Fruit fly (Drosophila melanogaster) whole organism, embryonic: ENCODE data around the gene CG44044.

Experiments
- Atf3 ChIP-seq: fragments of 200-800 bp; sonication (Bioruptor generic); optimal IDR thresholded peaks from 3 replicates; lab custom pipeline; 2016; ENCODE audit warnings: missing biosample characterization, missing genetic modification characterization
- CG10147 ChIP-seq: fragments of 200-800 bp; sonication (Bioruptor generic); optimal IDR thresholded peaks from 2 replicates; lab custom pipeline; 2019; ENCODE audit warnings: missing biosample characterization, mild to moderate bottlenecking, missing genetic modification characterization, moderate library complexity
- CG10565 ChIP-seq: fragments of 200-800 bp; sonication (Bioruptor generic); optimal IDR thresholded peaks from 3 replicates; lab custom pipeline; 2016; ENCODE audit warnings: missing biosample characterization, mild to moderate bottlenecking, missing genetic modification characterization
- CG11093 ChIP-seq: fragments of 200-800 bp; sonication (Bioruptor generic); IDR thresholded peaks from 3 replicates; pipeline ENCODE4 v1.3.6; 2022; ENCODE audit warnings: missing biosample characterization, missing genetic modification characterization
- CG11504 ChIP-seq: fragments of 200-800 bp; sonication (Bioruptor generic); optimal IDR thresholded peaks from 3 replicates; lab custom pipeline; 2019; ENCODE audit warnings: missing biosample characterization, mild to moderate bottlenecking, missing genetic modification characterization, moderate library complexity
- CG11723 ChIP-seq: fragments of 200-800 bp; sonication (Bioruptor generic); optimal IDR thresholded peaks from 2 replicates; lab custom pipeline; 2017; ENCODE audit warnings: missing biosample characterization, mild to moderate bottlenecking, missing genetic modification characterization
- CG12769 ChIP-seq: fragments of 200-800 bp; sonication (Bioruptor generic); optimal IDR thresholded peaks from 2 replicates; lab custom pipeline; 2019; ENCODE audit warnings: missing biosample characterization, mild to moderate bottlenecking, missing genetic modification characterization, moderate library complexity
- CG14667 ChIP-seq: fragments of 200-800 bp; sonication (Bioruptor generic); IDR thresholded peaks from 2 replicates; pipeline ENCODE4 v1.3.6; 2022; ENCODE audit warnings: missing biosample characterization, missing genetic modification characterization
- CG15696 ChIP-seq: fragments of 200-800 bp; sonication (Bioruptor generic); optimal IDR thresholded peaks from 2 replicates; lab custom pipeline; 2019; ENCODE audit warnings: missing biosample characterization, mild to moderate bottlenecking, missing genetic modification characterization, moderate library complexity
- CG17328 ChIP-seq: fragments of 200-800 bp; sonication (Bioruptor generic); IDR thresholded peaks from 2 replicates; pipeline ENCODE4 v1.3.6; 2022; ENCODE audit warnings: missing biosample characterization, missing genetic modification characterization
- CG18476 ChIP-seq: fragments of 200-800 bp; sonication (Bioruptor generic); optimal IDR thresholded peaks from 2 replicates; lab custom pipeline; 2016; ENCODE audit warnings: missing biosample characterization, mild to moderate bottlenecking, missing genetic modification characterization
- CG2199 ChIP-seq: fragments of 200-800 bp; sonication (Bioruptor generic); IDR thresholded peaks from 3 replicates; pipeline ENCODE4 v1.3.6; 2022; ENCODE audit warnings: missing biosample characterization, missing genetic modification characterization
- CG3163 ChIP-seq: fragments of 200-800 bp; sonication (Bioruptor generic); optimal IDR thresholded peaks from 3 replicates; lab custom pipeline; 2016; ENCODE audit warnings: missing biosample characterization, missing genetic modification characterization
- CG4282 ChIP-seq: fragments of 200-800 bp; sonication (Bioruptor generic); optimal IDR thresholded peaks from 2 replicates; lab custom pipeline; 2016; ENCODE audit warnings: missing biosample characterization, missing genetic modification characterization
- CG4707 ChIP-seq: fragments of 200-800 bp; sonication (Bioruptor generic); optimal IDR thresholded peaks from 2 replicates; lab custom pipeline; 2018; ENCODE audit warnings: missing biosample characterization, mild to moderate bottlenecking, missing genetic modification characterization, moderate library complexity
- CG7928 ChIP-seq: fragments of 200-800 bp; sonication (Bioruptor generic); optimal IDR thresholded peaks from 2 replicates; lab custom pipeline; 2017; ENCODE audit warnings: missing biosample characterization, mild to moderate bottlenecking, missing genetic modification characterization
- CkIIα-i1 ChIP-seq: fragments of 200-800 bp; sonication (Bioruptor generic); IDR thresholded peaks from 2 replicates; pipeline ENCODE4 v1.3.6; 2022; ENCODE audit warnings: missing biosample characterization, missing genetic modification characterization
- GATAe ChIP-seq: fragments of 200-800 bp; sonication (Bioruptor generic); conservative IDR thresholded peaks from 2 replicates; pipeline ENCODE4 v1.3.6; 2022; ENCODE audit warnings: missing biosample characterization, missing genetic modification characterization
- HHEX ChIP-seq: fragments of 200-800 bp; sonication (Bioruptor generic); optimal IDR thresholded peaks from 3 replicates; lab custom pipeline; 2017; ENCODE audit warnings: missing biosample characterization, mild to moderate bottlenecking, missing genetic modification characterization, missing genetic modification reagents
- Hr39 ChIP-seq: fragments of >200 bp; optimal IDR thresholded peaks from 2 replicates; lab custom pipeline; 2017
- Hsf ChIP-seq: fragments of 200-800 bp; sonication (Bioruptor generic); optimal IDR thresholded peaks from 3 replicates; lab custom pipeline; 2016; ENCODE audit warnings: missing biosample characterization, missing genetic modification characterization
- Med ChIP-seq: fragments of 200-800 bp; sonication (Bioruptor generic); peaks from one replicate; lab custom pipeline; 2016; ENCODE audit warnings: missing biosample characterization, missing genetic modification characterization, mild to moderate bottlenecking, inconsistent platforms, moderate library complexity
- Nf-YA ChIP-seq: fragments of 200-800 bp; sonication (Bioruptor generic); IDR thresholded peaks from 2 replicates; pipeline ENCODE4 v1.3.6; 2022; ENCODE audit warnings: missing biosample characterization, missing genetic modification characterization
- Oaz ChIP-seq: fragments of 200-800 bp; sonication (Bioruptor generic); IDR thresholded peaks from 2 replicates; pipeline ENCODE4 v1.3.6; 2022; ENCODE audit warnings: missing biosample characterization, missing genetic modification characterization
- Sin3A ChIP-seq: fragments of >200 bp; optimal IDR thresholded peaks from 2 replicates; lab custom pipeline; 2018
- Sox100B ChIP-seq: fragments of 200-800 bp; sonication (Bioruptor generic); optimal IDR thresholded peaks from 3 replicates; lab custom pipeline; 2018; ENCODE audit warnings: missing biosample characterization, mild to moderate bottlenecking, missing genetic modification characterization
- Sry-δ ChIP-seq: fragments of 200-800 bp; sonication (Bioruptor generic); optimal IDR thresholded peaks from 2 replicates; lab custom pipeline; 2016; ENCODE audit warnings: missing biosample characterization, missing genetic modification characterization
- YL-1 ChIP-seq: fragments of 200-800 bp; sonication (Bioruptor generic); optimal IDR thresholded peaks from 3 replicates; lab custom pipeline; 2017; ENCODE audit warnings: missing biosample characterization, mild to moderate bottlenecking, missing genetic modification characterization
- ac ChIP-seq: fragments of 200-800 bp; sonication (Bioruptor generic); optimal IDR thresholded peaks from 3 replicates; lab custom pipeline; 2017; ENCODE audit warnings: missing biosample characterization, mild to moderate bottlenecking, missing genetic modification characterization
- aop ChIP-seq: fragments of 200-800 bp; sonication (Bioruptor generic); IDR thresholded peaks from 2 replicates; pipeline ENCODE4 v1.3.6; 2022; ENCODE audit warnings: missing biosample characterization, missing genetic modification characterization
- br ChIP-seq: fragments of >200 bp; optimal IDR thresholded peaks from 2 replicates; lab custom pipeline; 2017
- caup ChIP-seq: fragments of 200-800 bp; sonication (Bioruptor generic); optimal IDR thresholded peaks from 3 replicates; lab custom pipeline; 2017; ENCODE audit warnings: missing biosample characterization, mild to moderate bottlenecking, missing genetic modification characterization, moderate library complexity; ENCODE audit not compliant: severe bottlenecking
- chinmo ChIP-seq: fragments of 200-800 bp; sonication (Bioruptor generic); IDR thresholded peaks from 4 replicates; pipeline ENCODE4 v1.3.6; 2022; ENCODE audit warnings: missing biosample characterization, missing genetic modification characterization; ENCODE audit not compliant: partially characterized antibody
- gce ChIP-seq: fragments of 200-800 bp; sonication (Bioruptor generic); IDR thresholded peaks from 3 replicates; pipeline ENCODE4 v1.3.6; 2022; ENCODE audit warnings: missing biosample characterization, missing genetic modification characterization
- grn ChIP-seq: fragments of 200-800 bp; sonication (Bioruptor generic); optimal IDR thresholded peaks from 3 replicates; lab custom pipeline; 2017; ENCODE audit warnings: missing biosample characterization, missing genetic modification characterization
- kni ChIP-seq: fragments of 200-800 bp; sonication (Bioruptor generic); optimal IDR thresholded peaks from 3 replicates; lab custom pipeline; 2017; ENCODE audit warnings: mild to moderate bottlenecking, missing biosample characterization, missing genetic modification reagents, missing genetic modification characterization
- mirr ChIP-seq: fragments of 200-800 bp; sonication (Bioruptor generic); optimal IDR thresholded peaks from 3 replicates; lab custom pipeline; 2018; ENCODE audit warnings: missing biosample characterization, mild to moderate bottlenecking, missing genetic modification characterization
- nmo ChIP-seq: fragments of 200-800 bp; sonication (Bioruptor generic); optimal IDR thresholded peaks from 2 replicates; lab custom pipeline; 2018; ENCODE audit warnings: missing biosample characterization, mild to moderate bottlenecking, missing genetic modification characterization, moderate library complexity
- nom ChIP-seq: fragments of 200-800 bp; sonication (Bioruptor generic); optimal IDR thresholded peaks from 2 replicates; lab custom pipeline; 2017; ENCODE audit warnings: missing biosample characterization, missing genetic modification characterization, mild to moderate bottlenecking, moderate library complexity, missing genetic modification reagents
- pb ChIP-seq: fragments of 200-800 bp; sonication (Bioruptor generic); optimal IDR thresholded peaks from 3 replicates; lab custom pipeline; 2016; ENCODE audit warnings: missing biosample characterization, missing genetic modification characterization
- peb ChIP-seq: fragments of 200-800 bp; sonication (Bioruptor generic); IDR thresholded peaks from 2 replicates; pipeline ENCODE4 v1.3.6; 2022; ENCODE audit warnings: missing biosample characterization, missing genetic modification characterization
- pho ChIP-seq: fragments of 200-800 bp; sonication (Bioruptor generic); optimal IDR thresholded peaks from 2 replicates; lab custom pipeline; 2016; ENCODE audit warnings: missing biosample characterization, missing genetic modification characterization
- prd ChIP-seq, 3 experiments: fragments of >200 bp in 2 of 3; fragments of 200-800 bp in 1 of 3; sonication (Bioruptor generic) in 1 of 3; optimal IDR thresholded peaks in 2 of 3; IDR thresholded peaks in 1 of 3; 2 replicates in 2 of 3; 3 replicates in 1 of 3; pipeline versions ENCODE4 v1.3.6 to Lab custom; 2017 to 2022; ENCODE audit warnings: missing biosample characterization in 1 of 3, missing genetic modification characterization in 1 of 3
- pros ChIP-seq: fragments of 200-800 bp; sonication (Bioruptor generic); optimal IDR thresholded peaks from 3 replicates; lab custom pipeline; 2019; ENCODE audit warnings: missing biosample characterization, mild to moderate bottlenecking, missing genetic modification characterization, moderate library complexity
- psq ChIP-seq: fragments of 200-800 bp; sonication (Bioruptor generic); optimal IDR thresholded peaks from 2 replicates; lab custom pipeline; 2017; ENCODE audit warnings: missing biosample characterization, missing genetic modification characterization
- sd ChIP-seq: fragments of 200-800 bp; sonication (Bioruptor generic); optimal IDR thresholded peaks from 3 replicates; lab custom pipeline; 2018; ENCODE audit warnings: missing biosample characterization, mild to moderate bottlenecking, missing genetic modification characterization, moderate library complexity
- sna ChIP-seq: fragments of 200-800 bp; sonication (Bioruptor generic); IDR thresholded peaks from 2 replicates; pipeline ENCODE4 v1.3.6; 2022; ENCODE audit warnings: missing biosample characterization, missing genetic modification characterization; ENCODE audit not compliant: partially characterized antibody
- stwl ChIP-seq: fragments of 200-800 bp; sonication (Bioruptor generic); optimal IDR thresholded peaks from 3 replicates; lab custom pipeline; 2018; ENCODE audit warnings: missing biosample characterization, mild to moderate bottlenecking, missing genetic modification characterization, moderate library complexity
- unpg ChIP-seq: fragments of 200-800 bp; sonication (Bioruptor generic); optimal IDR thresholded peaks from 3 replicates; lab custom pipeline; 2018; ENCODE audit warnings: missing biosample characterization, mild to moderate bottlenecking, missing genetic modification characterization, moderate library complexity
- wor ChIP-seq: fragments of 200-800 bp; sonication (Bioruptor generic); IDR thresholded peaks from 2 replicates; pipeline ENCODE4 v1.3.6; 2022; ENCODE audit warnings: missing biosample characterization, missing genetic modification characterization
- z ChIP-seq: fragments of 200-800 bp; sonication (Bioruptor generic); IDR thresholded peaks from 3 replicates; pipeline ENCODE4 v1.3.6; 2022; ENCODE audit warnings: missing biosample characterization, missing genetic modification characterization
- zfh1 ChIP-seq: fragments of 200-800 bp; sonication (Bioruptor generic); IDR thresholded peaks from 3 replicates; pipeline ENCODE4 v1.3.6; 2022; ENCODE audit warnings: missing biosample characterization, missing genetic modification characterization

The CG44044 gene

DNA sequence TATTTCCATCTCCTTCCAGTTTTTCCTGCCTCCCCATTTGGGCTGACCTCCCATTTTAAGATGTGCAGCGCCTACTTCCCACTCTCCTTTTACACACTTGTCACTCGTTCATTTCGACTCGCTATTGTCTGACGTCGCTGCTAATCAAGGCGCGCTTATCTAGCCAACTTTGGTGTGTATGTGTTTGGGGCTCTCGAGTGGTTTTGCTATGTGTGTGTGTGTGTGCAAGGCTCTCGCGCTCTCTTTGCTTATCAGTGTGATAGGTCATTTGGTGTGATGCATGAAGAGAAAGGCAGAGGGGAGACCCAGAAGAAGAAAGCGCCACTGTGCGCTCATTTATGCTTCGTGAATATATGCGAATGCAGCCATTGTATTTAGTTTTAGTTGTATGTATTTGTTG is 36.7 kb upstream of the CG44044 start:
- TF ChIP-seq CG11723 = no peak
- TF ChIP-seq GATAe = peak; percentile 54
- no peak for TF ChIP-seq caup (GFP tag; lab: Kevin White, UChicago)
- TF ChIP-seq Hsf (GFP tag; lab: Kevin White, UChicago) = no peak
- TF ChIP-seq Sox100B (GFP tag; lab: Kevin White, UChicago) = no peak
- no peak for TF ChIP-seq CG11504 (tag; lab: Kevin White, UChicago)
- no peak for TF ChIP-seq pho (GFP tag; lab: Kevin White, UChicago)
- no peak for TF ChIP-seq sd (tag; lab: Kevin White, UChicago)
- peak; percentile 9 for TF ChIP-seq kni (GFP tag; lab: Kevin White, UChicago)
- no peak for TF ChIP-seq CG14667 (GFP tag; lab: Robert Waterston, UW)
- TF ChIP-seq br (lab: Kevin White, UChicago) = no peak
- TF ChIP-seq Atf3 (GFP tag; lab: Kevin White, UChicago) = no peak
- TF ChIP-seq Sry-δ (GFP tag; lab: Kevin White, UChicago) = no peak
- no peak for TF ChIP-seq nmo (GFP tag; lab: Kevin White, UChicago)
- peak; percentile 55 for TF ChIP-seq pros (GFP tag; lab: Kevin White, UChicago)
- 0 out of 4 replicates have a peak, but pooled peaks have one; percentile 63 for TF ChIP-seq chinmo
- TF ChIP-seq stwl (tag; lab: Kevin White, UChicago) = peak; percentile 3
- TF ChIP-seq nom (GFP tag; lab: Kevin White, UChicago) = no peak
- no peak for TF ChIP-seq gce (GFP tag; lab: Robert Waterston, UW)
- TF ChIP-seq CG2199 (GFP tag; lab: Robert Waterston, UW) = 0 out of 3 replicates have a peak, but pooled peaks have one; percentile 41
- TF ChIP-seq Sin3A (lab: Kevin White, UChicago) = no peak
- TF ChIP-seq pb = no peak
- TF ChIP-seq Oaz (GFP tag; lab: Robert Waterston, UW) = no peak
- no peak for TF ChIP-seq CG17328 (GFP tag; lab: Robert Waterston, UW)
- no peak for TF ChIP-seq CG15696 (tag; lab: Kevin White, UChicago)
- TF ChIP-seq zfh1 (GFP tag; lab: Robert Waterston, UW) = no peak
- TF ChIP-seq CG7928 (GFP tag; lab: Kevin White, UChicago) = no peak
- TF ChIP-seq CG4282 (GFP tag; lab: Kevin White, UChicago) = no peak
- TF ChIP-seq ac (GFP tag; lab: Kevin White, UChicago) = no peak
- no peak for TF ChIP-seq CG11093 (GFP tag; lab: Robert Waterston, UW)
- TF ChIP-seq Hr39 (lab: Kevin White, UChicago) = no peak
- TF ChIP-seq CG18476 = no peak
- no peak for TF ChIP-seq CG10147 (GFP tag; lab: Kevin White, UChicago)
- TF ChIP-seq Med (GFP tag; lab: Kevin White, UChicago) = no peak
- TF ChIP-seq z (GFP tag; lab: Robert Waterston, UW) = peak; percentile 95
- TF ChIP-seq prd (optimal IDR thresholded peaks at IDR 0.05; lab: Kevin White, UChicago) = no peak
- TF ChIP-seq prd (GFP tag; IDR thresholded peaks at IDR 0.05; lab: Robert Waterston, UW) = no peak
- no peak for TF ChIP-seq wor (GFP tag; lab: Robert Waterston, UW)
- TF ChIP-seq Nf-YA = 0 out of 2 replicates have a peak, but pooled peaks have one; percentile 29
- no peak for TF ChIP-seq psq
- no peak for TF ChIP-seq HHEX (GFP tag; lab: Kevin White, UChicago)
- no peak for TF ChIP-seq sna (GFP tag; lab: Robert Waterston, UW)
- TF ChIP-seq mirr (GFP tag; lab: Kevin White, UChicago) = peak; percentile 39
- no peak for TF ChIP-seq CkIIα-i1 (GFP tag; lab: Robert Waterston, UW)
- no peak for TF ChIP-seq peb (GFP tag; lab: Robert Waterston, UW)
- no peak for TF ChIP-seq unpg (GFP tag; lab: Kevin White, UChicago)
- peak; percentile 27 for TF ChIP-seq CG12769 (tag; lab: Kevin White, UChicago)
- no peak for TF ChIP-seq aop
- peak; percentile 8 for TF ChIP-seq CG3163 (GFP tag; lab: Kevin White, UChicago)
- peak; percentile 26 for TF ChIP-seq CG4707 (GFP tag; lab: Kevin White, UChicago)
- TF ChIP-seq CG10565 (GFP tag; lab: Kevin White, UChicago) = no peak
- no peak for TF ChIP-seq YL-1 (GFP tag; lab: Kevin White, UChicago)
- TF ChIP-seq grn = peak; percentile 50
